Worm (Caenorhabditis elegans) whole organism, midembryonic: ENCODE measurements around the gene ZK856.18.

Experiments
- T22C8.4 ChIP-seq: fragments of 200-800 bp; sonication (Bioruptor generic); IDR thresholded peaks from 2 replicates; pipeline ENCODE4 v1.3.6; 2022; ENCODE audit warnings: missing genetic modification characterization, missing compliant biosample characterization
- flt-1 ChIP-seq: fragments of 200-800 bp; sonication (Bioruptor generic); IDR thresholded peaks from 2 replicates; pipeline ENCODE4 v1.3.6; 2022; ENCODE audit warnings: missing genetic modification characterization, missing compliant biosample characterization
- klf-2 ChIP-seq: fragments of 200-800 bp; sonication (Bioruptor generic); conservative IDR thresholded peaks from 2 replicates; pipeline ENCODE4 v1.3.6; 2022; ENCODE audit warnings: missing genetic modification reagents, missing genetic modification characterization, missing compliant biosample characterization
- med-1 ChIP-seq: sonication (generic microtip); optimal IDR thresholded peaks from 2 replicates; lab custom pipeline; 2017; ENCODE audit warnings: missing genetic modification characterization, mild to moderate bottlenecking, missing compliant biosample characterization, antibody characterized with exemption, missing genetic modification reagents; ENCODE audit not compliant: insufficient read depth
- ref-1 ChIP-seq: fragments of 200-800 bp; sonication (Bioruptor generic); conservative IDR thresholded peaks from 2 replicates; pipeline ENCODE4 v1.3.6; 2022; ENCODE audit warnings: missing genetic modification reagents, missing genetic modification characterization, missing compliant biosample characterization
- ztf-23 ChIP-seq: fragments of 200-800 bp; sonication (Bioruptor generic); IDR thresholded peaks from 2 replicates; pipeline ENCODE4 v1.3.6; 2022; ENCODE audit warnings: missing genetic modification reagents, missing genetic modification characterization, missing compliant biosample characterization

- no peak for TF ChIP-seq ref-1 (GFP tag; lab: Robert Waterston, UW)
- TF ChIP-seq flt-1 (GFP tag; lab: Robert Waterston, UW) = no peak
- no peak for TF ChIP-seq T22C8.4 (GFP tag; lab: Robert Waterston, UW)
- TF ChIP-seq ztf-23 (GFP tag; lab: Robert Waterston, UW) = no peak
- TF ChIP-seq med-1 = no peak
- no peak for TF ChIP-seq klf-2 (GFP tag; lab: Robert Waterston, UW)
Observed at ce11 chrV:10228360-10228759, 42.6 kb upstream of the ZK856.18 start, which contains the start of gene fipr-4.
